Worm (Caenorhabditis elegans): ENCODE data around the gene W05B2.2.

ce11 chrIII:10911160-10911559 is 55.8 kb downstream of the W05B2.2 start, which contains the start of gene cut-6:
- TF ChIP-seq ets-5 (GFP tag; IDR thresholded peaks at IDR 0.05) (no peak), tbx-2 (tag; optimal IDR thresholded peaks at IDR 0.05) (no peak), lin-35 (GFP tag; optimal IDR thresholded peaks at IDR 0.05) (no peak), egl-27 (tag; optimal IDR thresholded peaks at IDR 0.05) (no peak), lin-14 (GFP tag; optimal IDR thresholded peaks at IDR 0.05) (no peak), C16A3.4 (tag; optimal IDR thresholded peaks at IDR 0.05) (no peak), nhr-77 (tag; optimal IDR thresholded peaks at IDR 0.05) (no peak), zag-1 (tag; optimal IDR thresholded peaks at IDR 0.05) (no peak), ces-1 (GFP tag; optimal IDR thresholded peaks at IDR 0.05) (no peak)
